Fruit fly (Drosophila melanogaster) whole organism, prepupa: ENCODE measurements around the gene CG9592.

Experiments used
- CG10669 ChIP-seq: fragments of 200-800 bp; sonication (Bioruptor generic); optimal IDR thresholded peaks from 3 replicates; lab custom pipeline; 2018; ENCODE audit warnings: missing biosample characterization, mild to moderate bottlenecking, missing genetic modification characterization, moderate library complexity
- CG11762 ChIP-seq: fragments of 200-800 bp; sonication (Bioruptor generic); optimal IDR thresholded peaks from 3 replicates; lab custom pipeline; 2016; ENCODE audit warnings: missing biosample characterization, missing genetic modification characterization; ENCODE audit not compliant: insufficient read depth
- CG11902 ChIP-seq: fragments of 200-800 bp; sonication (Bioruptor generic); optimal IDR thresholded peaks from 3 replicates; lab custom pipeline; 2016; ENCODE audit warnings: missing biosample characterization, missing genetic modification characterization
- CG15336 ChIP-seq: fragments of 200-800 bp; sonication (Bioruptor generic); IDR thresholded peaks from 2 replicates; pipeline ENCODE4 v1.3.6; 2022; ENCODE audit warnings: missing biosample characterization, missing genetic modification characterization
- CG1621 ChIP-seq: fragments of 200-800 bp; sonication (Bioruptor generic); optimal IDR thresholded peaks from 3 replicates; lab custom pipeline; 2018; ENCODE audit warnings: missing biosample characterization, mild to moderate bottlenecking, missing genetic modification characterization
- CG3032 ChIP-seq: fragments of 200-800 bp; optimal IDR thresholded peaks from 2 replicates; lab custom pipeline; 2019; ENCODE audit warnings: missing biosample characterization, mild to moderate bottlenecking, missing genetic modification characterization, moderate library complexity
- CG34406 ChIP-seq: fragments of 200-800 bp; sonication (Bioruptor generic); optimal IDR thresholded peaks from 3 replicates; lab custom pipeline; 2016; ENCODE audit warnings: missing biosample characterization, missing genetic modification characterization
- CG3919 ChIP-seq: fragments of 200-800 bp; sonication (Bioruptor generic); optimal IDR thresholded peaks from 3 replicates; lab custom pipeline; 2016; ENCODE audit warnings: missing biosample characterization, missing genetic modification characterization
- CG4318 ChIP-seq: fragments of 200-800 bp; sonication (Bioruptor generic); optimal IDR thresholded peaks from 3 replicates; lab custom pipeline; 2017; ENCODE audit warnings: missing biosample characterization, mild to moderate bottlenecking, missing genetic modification characterization
- CG6163 ChIP-seq: fragments of 200-800 bp; sonication (Bioruptor generic); IDR thresholded peaks from 3 replicates; pipeline ENCODE4 v1.3.6; 2022; ENCODE audit warnings: missing biosample characterization, missing genetic modification characterization
- CG6276 ChIP-seq: fragments of 200-800 bp; sonication (Bioruptor generic); optimal IDR thresholded peaks from 2 replicates; lab custom pipeline; 2017; ENCODE audit warnings: missing biosample characterization, mild to moderate bottlenecking, missing genetic modification characterization
- CG6792 ChIP-seq: fragments of 200-800 bp; sonication (Bioruptor generic); optimal IDR thresholded peaks from 3 replicates; lab custom pipeline; 2016; ENCODE audit warnings: missing biosample characterization, missing genetic modification characterization
- CG6808 ChIP-seq: fragments of 200-800 bp; sonication (Bioruptor generic); optimal IDR thresholded peaks from 3 replicates; lab custom pipeline; 2017; ENCODE audit warnings: missing biosample characterization, missing genetic modification characterization, mild to moderate bottlenecking, moderate library complexity, missing genetic modification reagents
- CG6854 ChIP-seq: fragments of 200-800 bp; sonication (Bioruptor generic); optimal IDR thresholded peaks from 2 replicates; lab custom pipeline; 2017; ENCODE audit warnings: missing biosample characterization, mild to moderate bottlenecking, missing genetic modification characterization
- CG7368 ChIP-seq: fragments of 200-800 bp; sonication (Bioruptor generic); optimal IDR thresholded peaks from 3 replicates; lab custom pipeline; 2016; ENCODE audit warnings: missing biosample characterization, missing genetic modification characterization
- CG8119 ChIP-seq: fragments of 200-800 bp; sonication (Bioruptor generic); IDR thresholded peaks from 3 replicates; pipeline ENCODE4 v1.3.6; 2022; ENCODE audit warnings: missing biosample characterization, missing genetic modification characterization
- CG8632 ChIP-seq: fragments of 200-800 bp; sonication (Bioruptor generic); optimal IDR thresholded peaks from 3 replicates; lab custom pipeline; 2016; ENCODE audit warnings: missing biosample characterization, missing genetic modification characterization
- CG9139 ChIP-seq: fragments of 200-800 bp; sonication (Bioruptor generic); optimal IDR thresholded peaks from 3 replicates; lab custom pipeline; 2017; ENCODE audit warnings: missing biosample characterization, mild to moderate bottlenecking, missing genetic modification characterization
- Eip75B ChIP-seq: fragments of 200-800 bp; sonication (Bioruptor generic); optimal IDR thresholded peaks from 3 replicates; lab custom pipeline; 2016; ENCODE audit warnings: missing biosample characterization, missing genetic modification characterization
- Eip78C ChIP-seq: fragments of 200-800 bp; sonication (Bioruptor generic); peaks from one replicate; lab custom pipeline; 2016; ENCODE audit warnings: missing biosample characterization, missing genetic modification characterization
- Ets96B ChIP-seq: fragments of 200-800 bp; optimal IDR thresholded peaks from 2 replicates; lab custom pipeline; 2019; ENCODE audit warnings: missing biosample characterization, mild to moderate bottlenecking, missing genetic modification characterization, moderate library complexity
- Gug ChIP-seq: fragments of 200-800 bp; sonication (Bioruptor generic); IDR thresholded peaks from 2 replicates; pipeline ENCODE4 v1.3.6; 2022; ENCODE audit warnings: missing biosample characterization, missing genetic modification characterization
- Hr38 ChIP-seq: sonication (Bioruptor generic); optimal IDR thresholded peaks from 2 replicates; lab custom pipeline; 2016; ENCODE audit warnings: missing biosample characterization, missing genetic modification characterization
- Hr39 ChIP-seq: fragments of 200-800 bp; sonication (Bioruptor generic); optimal IDR thresholded peaks from 2 replicates; lab custom pipeline; 2016; ENCODE audit warnings: missing biosample characterization, missing genetic modification characterization
- Hr4 ChIP-seq: fragments of 200-800 bp; sonication (Bioruptor generic); optimal IDR thresholded peaks from 3 replicates; lab custom pipeline; 2016; ENCODE audit warnings: missing biosample characterization, missing genetic modification characterization
- Met ChIP-seq: fragments of 200-800 bp; sonication (Bioruptor generic); optimal IDR thresholded peaks from 3 replicates; lab custom pipeline; 2016; ENCODE audit warnings: missing biosample characterization, missing genetic modification characterization
- OdsH ChIP-seq: fragments of 200-800 bp; sonication (Bioruptor generic); optimal IDR thresholded peaks from 3 replicates; lab custom pipeline; 2016; ENCODE audit warnings: missing biosample characterization, missing genetic modification characterization
- Smox ChIP-seq: fragments of 200-800 bp; sonication (Bioruptor generic); optimal IDR thresholded peaks from 3 replicates; lab custom pipeline; 2016; ENCODE audit warnings: missing biosample characterization, missing genetic modification characterization
- Sox102F ChIP-seq: fragments of 200-800 bp; sonication (Bioruptor generic); optimal IDR thresholded peaks from 2 replicates; lab custom pipeline; 2016; ENCODE audit warnings: missing biosample characterization, mild to moderate bottlenecking, missing genetic modification characterization
- acj6 ChIP-seq: fragments of 200-800 bp; sonication (Bioruptor generic); optimal IDR thresholded peaks from 3 replicates; lab custom pipeline; 2016; ENCODE audit warnings: missing biosample characterization, missing genetic modification characterization
- cyc ChIP-seq: fragments of 200-800 bp; sonication (Bioruptor generic); optimal IDR thresholded peaks from 3 replicates; lab custom pipeline; 2016; ENCODE audit warnings: missing biosample characterization, missing genetic modification characterization
- dac ChIP-seq: fragments of 200-800 bp; sonication (Bioruptor generic); optimal IDR thresholded peaks from 2 replicates; lab custom pipeline; 2017; ENCODE audit warnings: missing biosample characterization, mild to moderate bottlenecking, missing genetic modification characterization
- dsx ChIP-seq: fragments of 200-800 bp; optimal IDR thresholded peaks from 3 replicates; lab custom pipeline; 2019; ENCODE audit warnings: missing biosample characterization, mild to moderate bottlenecking, missing genetic modification characterization, moderate library complexity; ENCODE audit not compliant: poor library complexity, severe bottlenecking
- eg ChIP-seq: fragments of 200-800 bp; sonication (Bioruptor generic); IDR thresholded peaks from 3 replicates; pipeline ENCODE4 v1.3.6; 2022; ENCODE audit warnings: missing biosample characterization, missing genetic modification characterization
- esn ChIP-seq: fragments of 200-800 bp; sonication (Bioruptor generic); optimal IDR thresholded peaks from 2 replicates; lab custom pipeline; 2016; ENCODE audit warnings: missing biosample characterization, mild to moderate bottlenecking, missing genetic modification characterization, moderate library complexity
- fkh ChIP-seq: fragments of 200-800 bp; sonication (Bioruptor generic); optimal IDR thresholded peaks from 3 replicates; lab custom pipeline; 2017; ENCODE audit warnings: missing biosample characterization, mild to moderate bottlenecking, missing genetic modification characterization, moderate library complexity
- lz ChIP-seq: fragments of 200-800 bp; sonication (Bioruptor generic); optimal IDR thresholded peaks from 3 replicates; lab custom pipeline; 2016; ENCODE audit warnings: missing biosample characterization, missing genetic modification characterization
- net ChIP-seq: fragments of 200-800 bp; sonication (Bioruptor generic); optimal IDR thresholded peaks from 3 replicates; lab custom pipeline; 2016; ENCODE audit warnings: missing biosample characterization, missing genetic modification characterization
- pdm3 ChIP-seq: fragments of 200-800 bp; sonication (Bioruptor generic); optimal IDR thresholded peaks from 3 replicates; lab custom pipeline; 2016; ENCODE audit warnings: missing biosample characterization, missing genetic modification characterization
- salr ChIP-seq, 2 experiments: fragments of 200-800 bp; sonication (Bioruptor generic); optimal IDR thresholded peaks; 3 replicates each; lab custom pipeline; 2016 to 2018; ENCODE audit warnings: missing biosample characterization in 2 of 2, missing genetic modification characterization in 2 of 2, mild to moderate bottlenecking in 1 of 2
- spab ChIP-seq: fragments of 200-800 bp; sonication (Bioruptor generic); optimal IDR thresholded peaks from 2 replicates; lab custom pipeline; 2017; ENCODE audit warnings: missing biosample characterization, mild to moderate bottlenecking, missing genetic modification characterization, missing genetic modification reagents
- ss ChIP-seq, 2 experiments: fragments of 200-800 bp; sonication (Bioruptor generic); optimal IDR thresholded peaks; 2 replicates in 1 of 2; 3 replicates in 1 of 2; lab custom pipeline; 2017 to 2018; ENCODE audit warnings: mild to moderate bottlenecking in 2 of 2, missing biosample characterization in 2 of 2, missing genetic modification characterization in 2 of 2, moderate library complexity in 1 of 2
- svp ChIP-seq: fragments of 200-800 bp; sonication (Bioruptor generic); peaks from one replicate; lab custom pipeline; 2016; ENCODE audit warnings: missing biosample characterization, missing genetic modification characterization
- topi ChIP-seq: fragments of 200-800 bp; sonication (Bioruptor generic); optimal IDR thresholded peaks from 3 replicates; lab custom pipeline; 2016; ENCODE audit warnings: missing biosample characterization, missing genetic modification characterization
- vri ChIP-seq: fragments of 200-800 bp; sonication (Bioruptor generic); optimal IDR thresholded peaks from 3 replicates; lab custom pipeline; 2016; ENCODE audit warnings: missing biosample characterization, mild to moderate bottlenecking, missing genetic modification characterization

The CG9592 gene

DNA sequence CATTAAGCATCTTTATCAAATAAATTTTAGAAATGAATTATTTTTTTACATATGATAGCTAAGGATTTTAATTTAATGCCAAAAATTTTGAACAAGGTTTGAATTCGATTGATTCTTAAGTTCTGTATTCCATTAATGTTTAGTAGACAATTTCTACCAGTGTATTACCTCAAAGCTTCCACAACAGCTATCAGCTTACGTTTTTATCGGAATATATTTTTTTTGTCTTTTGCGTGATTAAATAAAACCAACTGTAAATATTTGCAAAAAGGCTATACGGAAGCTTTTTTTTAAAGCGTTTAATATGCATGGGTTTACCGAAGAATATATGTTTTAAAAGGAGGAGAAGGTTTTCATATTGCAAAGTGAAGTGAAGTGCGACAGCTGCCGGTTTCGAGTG is 32.2 kb upstream of the CG9592 start:
- TF ChIP-seq CG11762 (GFP tag; lab: Kevin White, UChicago) (peak; percentile 3), svp (GFP tag; lab: Kevin White, UChicago) (peak; percentile 82), OdsH (GFP tag; lab: Kevin White, UChicago) (peak; percentile 14), vri (no peak), CG10669 (GFP tag; lab: Kevin White, UChicago) (peak; percentile 17), spab (peak; percentile 1), topi (GFP tag; lab: Kevin White, UChicago) (peak; percentile 24), Met (GFP tag; lab: Kevin White, UChicago) (peak; percentile 29), CG9139 (no peak), Sox102F (GFP tag; lab: Kevin White, UChicago) (peak; percentile 29), cyc (GFP tag; lab: Kevin White, UChicago) (peak; percentile 17), acj6 (peak; percentile 1), pdm3 (GFP tag; lab: Kevin White, UChicago) (peak; percentile 2), dsx (GFP tag; lab: Kevin White, UChicago) (peak; percentile 8), Eip78C (GFP tag; lab: Kevin White, UChicago) (peak; percentile 60), dac (no peak), Smox (GFP tag; lab: Kevin White, UChicago) (peak; percentile 23), CG3919 (GFP tag; lab: Kevin White, UChicago) (no peak), Ets96B (tag; lab: Kevin White, UChicago) (peak; percentile 29), Gug (GFP tag; lab: Robert Waterston, UW) (no peak), esn (GFP tag; lab: Kevin White, UChicago) (peak; percentile 48)
- TF ChIP-seq, all 60 proteins: peak for 16

dm6 chr3L:14486611-14487350 is 30.8 kb upstream of the CG9592 start:
- TF ChIP-seq Ets96B (tag; lab: Kevin White, UChicago): peak; percentile 75
- TF ChIP-seq CG11902 (GFP tag; lab: Kevin White, UChicago): peak; percentile 58
- TF ChIP-seq CG4318 (GFP tag; lab: Kevin White, UChicago): peak; percentile 21
- peak; percentile 7 for TF ChIP-seq dac
- TF ChIP-seq Eip75B (GFP tag; lab: Kevin White, UChicago): peak; percentile 75
- TF ChIP-seq pdm3 (GFP tag; lab: Kevin White, UChicago): peak; percentile 65
- TF ChIP-seq fkh (GFP tag; lab: Kevin White, UChicago): no peak
- TF ChIP-seq Hr38 (GFP tag; lab: Kevin White, UChicago): no peak
- TF ChIP-seq CG6808 (GFP tag; lab: Kevin White, UChicago): peak; percentile 57
- peak; percentile 77 for TF ChIP-seq CG10669 (GFP tag; lab: Kevin White, UChicago)
- TF ChIP-seq OdsH (GFP tag; lab: Kevin White, UChicago): peak; percentile 77
- peak; percentile 75 for TF ChIP-seq topi (GFP tag; lab: Kevin White, UChicago)
- peak; percentile 75 for TF ChIP-seq CG6792
- TF ChIP-seq CG8119 (GFP tag; lab: Robert Waterston, UW): peak; percentile 70
- peak; percentile 54 for TF ChIP-seq CG15336 (GFP tag; lab: Robert Waterston, UW)
- peak; percentile 52 for TF ChIP-seq vri
- peak; percentile 73 for TF ChIP-seq CG1621 (tag; lab: Kevin White, UChicago)
- no peak for TF ChIP-seq CG6854 (GFP tag; lab: Kevin White, UChicago)
- peak; percentile 62 for TF ChIP-seq dsx (GFP tag; lab: Kevin White, UChicago)
- TF ChIP-seq Hr4 (GFP tag; lab: Kevin White, UChicago): peak; percentile 58
- peak; percentile 95 for TF ChIP-seq Eip78C (GFP tag; lab: Kevin White, UChicago)
- TF ChIP-seq Met (GFP tag; lab: Kevin White, UChicago): peak; percentile 77
- peak; percentile 71 for TF ChIP-seq Smox (GFP tag; lab: Kevin White, UChicago)
- TF ChIP-seq ss (GFP tag; optimal IDR thresholded peaks at IDR 0.05; lab: Kevin White, UChicago): peak; percentile 78 to 80
- peak; percentile 26 for TF ChIP-seq net (GFP tag; lab: Kevin White, UChicago)
- peak; percentile 88 for TF ChIP-seq svp (GFP tag; lab: Kevin White, UChicago)
- TF ChIP-seq Hr39 (GFP tag; lab: Kevin White, UChicago): peak; percentile 67
- no peak for TF ChIP-seq CG6276
- peak; percentile 81 for TF ChIP-seq esn (GFP tag; lab: Kevin White, UChicago)
- TF ChIP-seq CG3919 (GFP tag; lab: Kevin White, UChicago): peak; percentile 82
- no peak for TF ChIP-seq Gug (GFP tag; lab: Robert Waterston, UW)
- TF ChIP-seq CG7368 (GFP tag; lab: Kevin White, UChicago): peak; percentile 70
- TF ChIP-seq lz: peak; percentile 70
- TF ChIP-seq CG3032 (tag; lab: Kevin White, UChicago): peak; percentile 60
- peak; percentile 77 for TF ChIP-seq CG11762 (GFP tag; lab: Kevin White, UChicago)
- TF ChIP-seq salr (GFP tag; optimal IDR thresholded peaks at IDR 0.05; lab: Kevin White, UChicago): peak; percentile 41 to 52
- TF ChIP-seq eg: peak; percentile 66
- TF ChIP-seq spab: peak; percentile 54
- peak; percentile 73 for TF ChIP-seq CG8632 (GFP tag; lab: Kevin White, UChicago)
- peak; percentile 63 for TF ChIP-seq CG34406 (GFP tag; lab: Kevin White, UChicago)
- peak; percentile 88 for TF ChIP-seq CG6163 (GFP tag; lab: Robert Waterston, UW)
- peak; percentile 72 for TF ChIP-seq cyc (GFP tag; lab: Kevin White, UChicago)
